Worm (Caenorhabditis elegans) whole organism, L3 larva: ENCODE results near the gene Y48G9A.9.
A peak's percentile ranks its signal among the peaks of the same experiment; 100 is the strongest.

ENCODE experiments used
- R02D3.7 ChIP-seq: fragments of 150-350 bp; optimal IDR thresholded peaks from 2 replicates; lab custom pipeline; 2014; ENCODE audit warnings: missing biosample characterization, missing genetic modification characterization
- ZK546.5 ChIP-seq: sonication (generic microtip); optimal IDR thresholded peaks from 2 replicates; lab custom pipeline; 2017; ENCODE audit warnings: missing biosample characterization, missing genetic modification characterization
- aly-2 ChIP-seq: fragments of 150-350 bp; optimal IDR thresholded peaks from 2 replicates; lab custom pipeline; 2014; ENCODE audit warnings: missing biosample characterization, missing genetic modification characterization
- ama-1 ChIP-seq: fragments of 150-350 bp; optimal IDR thresholded peaks from 2 replicates; lab custom pipeline; 2018
- ceh-16 ChIP-seq: sonication (generic microtip); optimal IDR thresholded peaks from 2 replicates; lab custom pipeline; 2017; ENCODE audit warnings: missing biosample characterization, missing genetic modification characterization
- ceh-28 ChIP-seq: fragments of 150-350 bp; optimal IDR thresholded peaks from 2 replicates; lab custom pipeline; 2014; ENCODE audit warnings: missing biosample characterization, missing genetic modification reagents, missing genetic modification characterization
- ceh-82 ChIP-seq: fragments of 150-350 bp; optimal IDR thresholded peaks from 2 replicates; lab custom pipeline; 2014; ENCODE audit warnings: missing biosample characterization, missing genetic modification characterization
- ceh-9 ChIP-seq: sonication (generic microtip); optimal IDR thresholded peaks from 2 replicates; lab custom pipeline; 2018; ENCODE audit warnings: missing biosample characterization, missing genetic modification characterization
- daf-12 ChIP-seq: fragments of 150-350 bp; optimal IDR thresholded peaks from 2 replicates; lab custom pipeline; 2014; ENCODE audit warnings: missing biosample characterization, missing genetic modification reagents, missing genetic modification characterization
- egl-27 ChIP-seq: sonication (generic microtip); optimal IDR thresholded peaks from 4 replicates; lab custom pipeline; 2017; ENCODE audit warnings: missing biosample characterization, missing genetic modification reagents, missing genetic modification characterization
- egl-5 ChIP-seq: fragments of 150-350 bp; optimal IDR thresholded peaks from 2 replicates; lab custom pipeline; 2017; ENCODE audit warnings: missing biosample characterization, missing genetic modification reagents, missing genetic modification characterization, inconsistent platforms
- elt-2 ChIP-seq: sonication (generic microtip); optimal IDR thresholded peaks from 2 replicates; lab custom pipeline; 2016; ENCODE audit warnings: missing genetic modification reagents, mild to moderate bottlenecking, missing genetic modification characterization, missing compliant biosample characterization
- elt-3 ChIP-seq, 3 experiments: fragments of 150-350 bp in 1 of 3; sonication (generic microtip) in 2 of 3; optimal IDR thresholded peaks; 2 replicates in 2 of 3; 4 replicates in 1 of 3; lab custom pipeline; 2014 to 2017; ENCODE audit warnings: missing biosample characterization in 3 of 3, missing genetic modification characterization in 3 of 3
- eor-1 ChIP-seq, 2 experiments: fragments of 150-350 bp; optimal IDR thresholded peaks; 2 replicates each; lab custom pipeline; 2014 to 2018; ENCODE audit warnings: missing biosample characterization in 2 of 2, missing genetic modification characterization in 2 of 2
- fkh-10 ChIP-seq: sonication (generic microtip); optimal IDR thresholded peaks from 2 replicates; lab custom pipeline; 2017; ENCODE audit warnings: missing biosample characterization, missing genetic modification reagents, missing genetic modification characterization
- fkh-2 ChIP-seq: fragments of 150-350 bp; optimal IDR thresholded peaks from 2 replicates; lab custom pipeline; 2014; ENCODE audit warnings: missing biosample characterization, missing genetic modification reagents, missing genetic modification characterization
- fos-1 ChIP-seq: fragments of 150-350 bp; optimal IDR thresholded peaks from 2 replicates; lab custom pipeline; 2014; ENCODE audit warnings: missing biosample characterization, missing genetic modification characterization
- lin-15B ChIP-seq: fragments of 150-350 bp; optimal IDR thresholded peaks from 2 replicates; lab custom pipeline; 2014; ENCODE audit warnings: missing biosample characterization, missing genetic modification characterization
- lin-39 ChIP-seq: fragments of 150-350 bp; optimal IDR thresholded peaks from 2 replicates; lab custom pipeline; 2018; ENCODE audit warnings: missing biosample characterization, missing genetic modification reagents, missing genetic modification characterization
- lsy-12 ChIP-seq: sonication (generic microtip); optimal IDR thresholded peaks from 2 replicates; lab custom pipeline; 2016; ENCODE audit warnings: mild to moderate bottlenecking, missing genetic modification characterization, missing compliant biosample characterization
- mdl-1 ChIP-seq: fragments of 150-350 bp; optimal IDR thresholded peaks from 2 replicates; lab custom pipeline; 2014; ENCODE audit warnings: missing biosample characterization, missing genetic modification characterization
- nfya-1 ChIP-seq: sonication (generic microtip); optimal IDR thresholded peaks from 2 replicates; lab custom pipeline; 2017; ENCODE audit warnings: missing genetic modification characterization, mild to moderate bottlenecking, missing compliant biosample characterization, antibody characterized with exemption, moderate library complexity; ENCODE audit not compliant: insufficient read depth
- nhr-11 ChIP-seq: fragments of 150-350 bp; optimal IDR thresholded peaks from 2 replicates; lab custom pipeline; 2014; ENCODE audit warnings: missing biosample characterization, missing genetic modification characterization
- nhr-23 ChIP-seq: fragments of 150-350 bp; optimal IDR thresholded peaks from 2 replicates; lab custom pipeline; 2014; ENCODE audit warnings: missing biosample characterization, missing genetic modification reagents, missing genetic modification characterization
- nhr-237 ChIP-seq: fragments of 150-350 bp; optimal IDR thresholded peaks from 2 replicates; lab custom pipeline; 2014; ENCODE audit warnings: missing biosample characterization, missing genetic modification characterization
- nhr-25 ChIP-seq: sonication (generic microtip); optimal IDR thresholded peaks from 2 replicates; lab custom pipeline; 2017; ENCODE audit warnings: missing biosample characterization, missing genetic modification characterization
- nhr-43 ChIP-seq: sonication (generic microtip); optimal IDR thresholded peaks from 2 replicates; lab custom pipeline; 2016; ENCODE audit warnings: mild to moderate bottlenecking, missing genetic modification characterization, missing compliant biosample characterization; ENCODE audit not compliant: poor library complexity, severe bottlenecking
- nhr-67 ChIP-seq: fragments of 150-350 bp; optimal IDR thresholded peaks from 2 replicates; lab custom pipeline; 2014; ENCODE audit warnings: missing biosample characterization, missing genetic modification characterization
- nhr-76 ChIP-seq: fragments of 150-350 bp; sonication (generic microtip); optimal IDR thresholded peaks from 5 replicates; lab custom pipeline; 2014; ENCODE audit warnings: missing biosample characterization, missing genetic modification characterization
- nhr-77 ChIP-seq: fragments of 150-350 bp; optimal IDR thresholded peaks from 2 replicates; lab custom pipeline; 2014; ENCODE audit warnings: missing biosample characterization, missing genetic modification characterization
- pha-4 ChIP-seq: fragments of 150-350 bp; optimal IDR thresholded peaks from 2 replicates; lab custom pipeline; 2014; ENCODE audit warnings: missing biosample characterization, missing genetic modification reagents, missing genetic modification characterization
- pqm-1 ChIP-seq: fragments of 150-350 bp; optimal IDR thresholded peaks from 2 replicates; lab custom pipeline; 2017; ENCODE audit warnings: missing biosample characterization, missing genetic modification characterization, inconsistent platforms
- sea-2 ChIP-seq: fragments of 150-350 bp; sonication (generic microtip); optimal IDR thresholded peaks from 4 replicates; lab custom pipeline; 2014; ENCODE audit warnings: missing biosample characterization, missing genetic modification reagents, missing genetic modification characterization
- skn-1 ChIP-seq: fragments of 150-350 bp; optimal IDR thresholded peaks from 2 replicates; lab custom pipeline; 2014; ENCODE audit warnings: missing biosample characterization, missing genetic modification characterization
- tbx-2 ChIP-seq: sonication (generic microtip); optimal IDR thresholded peaks from 2 replicates; lab custom pipeline; 2016; ENCODE audit warnings: mild to moderate bottlenecking, missing genetic modification characterization, missing compliant biosample characterization
- unc-39 ChIP-seq: sonication (generic microtip); optimal IDR thresholded peaks from 4 replicates; lab custom pipeline; 2017; ENCODE audit warnings: missing biosample characterization, missing genetic modification characterization
- zag-1 ChIP-seq: fragments of 150-350 bp; optimal IDR thresholded peaks from 2 replicates; lab custom pipeline; 2014; ENCODE audit warnings: missing biosample characterization, missing genetic modification characterization
- ztf-11 ChIP-seq: fragments of 150-350 bp; optimal IDR thresholded peaks from 2 replicates; lab custom pipeline; 2014; ENCODE audit warnings: missing biosample characterization, missing genetic modification characterization
- ztf-4 ChIP-seq: fragments of 150-350 bp; optimal IDR thresholded peaks from 2 replicates; lab custom pipeline; 2014; ENCODE audit warnings: missing biosample characterization, missing genetic modification characterization

Y48G9A.9 gene

ce11 chrIII:2132059-2132458 is 39.5 kb downstream of the Y48G9A.9 start:
- no peak for TF ChIP-seq elt-3 (tag; optimal IDR thresholded peaks at IDR 0.05; lab: Kevin White, UChicago)
- TF ChIP-seq nhr-67 = no peak
- TF ChIP-seq pqm-1 (tag; lab: Kevin White, UChicago) = no peak
- TF ChIP-seq sea-2 = no peak
- no peak for TF ChIP-seq ceh-16
- no peak for TF ChIP-seq egl-27 (tag; lab: Kevin White, UChicago)
- no peak for TF ChIP-seq aly-2 (tag; lab: Kevin White, UChicago)
- no peak for TF ChIP-seq tbx-2
- no peak for TF ChIP-seq skn-1 (tag; lab: Kevin White, UChicago)
- TF ChIP-seq nhr-25 (tag; lab: Kevin White, UChicago) = no peak
- TF ChIP-seq elt-2 (tag; lab: Kevin White, UChicago) = no peak
- no peak for TF ChIP-seq R02D3.7 (tag; lab: Kevin White, UChicago)
- TF ChIP-seq ceh-82 (tag; lab: Kevin White, UChicago) = no peak
- TF ChIP-seq ztf-4 (tag; lab: Kevin White, UChicago) = no peak
- TF ChIP-seq nhr-43 (tag; lab: Kevin White, UChicago) = no peak
- no peak for TF ChIP-seq nhr-77 (tag; lab: Kevin White, UChicago)
- TF ChIP-seq lin-15B (tag; lab: Kevin White, UChicago) = peak; percentile 7
- peak; percentile 29 for TF ChIP-seq egl-5 (tag; lab: Kevin White, UChicago)
- TF ChIP-seq lsy-12 (tag; lab: Kevin White, UChicago) = no peak
- TF ChIP-seq ZK546.5 = no peak
- TF ChIP-seq ztf-11 (tag; lab: Kevin White, UChicago) = no peak
- TF ChIP-seq daf-12 (tag; lab: Kevin White, UChicago) = no peak
- TF ChIP-seq nfya-1 (tag; lab: Kevin White, UChicago) = peak; percentile 17
- no peak for TF ChIP-seq nhr-11 (tag; lab: Kevin White, UChicago)
- no peak for TF ChIP-seq eor-1 (tag; optimal IDR thresholded peaks at IDR 0.05; lab: Kevin White, UChicago)
- TF ChIP-seq lin-39 (tag; lab: Kevin White, UChicago) = no peak
- TF ChIP-seq nhr-23 = peak; percentile 71
- no peak for TF ChIP-seq ceh-9 (tag; lab: Kevin White, UChicago)
- no peak for TF ChIP-seq fos-1
- no peak for TF ChIP-seq pha-4 (tag; lab: Kevin White, UChicago)
- TF ChIP-seq mdl-1 (tag; lab: Kevin White, UChicago) = no peak
- TF ChIP-seq zag-1 (tag; lab: Kevin White, UChicago) = no peak
- TF ChIP-seq fkh-10 (GFP tag; lab: Kevin White, UChicago) = no peak
- TF ChIP-seq, all 47 proteins: peak for 4

ce11 chrIII:2133928-2134327 is 41.4 kb downstream of the Y48G9A.9 start:
- no peak for TF ChIP-seq ceh-28 (tag; lab: Kevin White, UChicago)
- TF ChIP-seq nhr-77 (tag; lab: Kevin White, UChicago) = no peak
- TF ChIP-seq zag-1 (tag; lab: Kevin White, UChicago) = no peak
- no peak for TF ChIP-seq tbx-2
- no peak for TF ChIP-seq pqm-1 (tag; lab: Kevin White, UChicago)
- TF ChIP-seq nhr-237 (tag; lab: Kevin White, UChicago) = no peak
- TF ChIP-seq nhr-76 (tag; lab: Kevin White, UChicago) = no peak
- no peak for TF ChIP-seq nhr-43 (tag; lab: Kevin White, UChicago)
- TF ChIP-seq sea-2 = no peak
- no peak for TF ChIP-seq daf-12 (tag; lab: Kevin White, UChicago)
- TF ChIP-seq fkh-2 (tag; lab: Kevin White, UChicago) = no peak
- TF ChIP-seq unc-39 (tag; lab: Kevin White, UChicago) = no peak

- TF ChIP-seq nhr-76 (tag; lab: Kevin White, UChicago) (no peak), ceh-28 (tag; lab: Kevin White, UChicago) (no peak), lsy-12 (tag; lab: Kevin White, UChicago) (no peak), unc-39 (tag; lab: Kevin White, UChicago) (no peak), ama-1 (lab: Kevin White, UChicago) (no peak), nhr-77 (tag; lab: Kevin White, UChicago) (no peak), ztf-11 (tag; lab: Kevin White, UChicago) (no peak), nhr-237 (tag; lab: Kevin White, UChicago) (no peak), ZK546.5 (no peak), nhr-23 (no peak)
These were observed 45.0 kb downstream of the Y48G9A.9 start for ce11 chrIII:2137490-2137889.
